Worm (Caenorhabditis elegans) whole organism, mixed stage, embryonic: Measurements from ENCODE around the gene K04G7.1.

ENCODE experiments used
- M03D4.4 ChIP-seq: sonication (generic microtip); optimal IDR thresholded peaks from 2 replicates; lab custom pipeline; 2017; ENCODE audit warnings: mild to moderate bottlenecking, missing genetic modification characterization, missing compliant biosample characterization
- bed-3 ChIP-seq: fragments of 200-800 bp; sonication (Bioruptor generic); optimal IDR thresholded peaks from 3 replicates; lab custom pipeline; 2018; ENCODE audit warnings: mild to moderate bottlenecking, missing genetic modification characterization, moderate library complexity, missing compliant biosample characterization
- blmp-1 ChIP-seq: fragments of 150-350 bp; optimal IDR thresholded peaks from 2 replicates; lab custom pipeline; 2014; ENCODE audit warnings: missing biosample characterization, missing genetic modification characterization
- ceh-39 ChIP-seq: fragments of 150-350 bp; optimal IDR thresholded peaks from 2 replicates; lab custom pipeline; 2014; ENCODE audit warnings: missing biosample characterization, missing genetic modification characterization
- ceh-83 ChIP-seq: fragments of 200-800 bp; sonication (Bioruptor generic); optimal IDR thresholded peaks from 2 replicates; lab custom pipeline; 2018; ENCODE audit warnings: mild to moderate bottlenecking, missing genetic modification characterization, missing compliant biosample characterization
- ces-1 ChIP-seq: fragments of 150-350 bp; optimal IDR thresholded peaks from 2 replicates; lab custom pipeline; 2014; ENCODE audit warnings: missing biosample characterization, missing genetic modification reagents, missing genetic modification characterization
- cnd-1 ChIP-seq: fragments of 200-800 bp; sonication (Bioruptor generic); optimal IDR thresholded peaks from 2 replicates; lab custom pipeline; 2018; ENCODE audit warnings: mild to moderate bottlenecking, missing genetic modification characterization, missing compliant biosample characterization
- drap-1 ChIP-seq: fragments of 200-800 bp; sonication (Bioruptor generic); optimal IDR thresholded peaks from 3 replicates; lab custom pipeline; 2018; ENCODE audit warnings: mild to moderate bottlenecking, missing genetic modification characterization, missing compliant biosample characterization
- elt-3 ChIP-seq: fragments of 150-350 bp; optimal IDR thresholded peaks from 2 replicates; lab custom pipeline; 2014; ENCODE audit warnings: missing biosample characterization, missing genetic modification characterization
- flh-1 ChIP-seq: fragments of 200-800 bp; sonication (Bioruptor generic); optimal IDR thresholded peaks from 2 replicates; lab custom pipeline; 2018; ENCODE audit warnings: mild to moderate bottlenecking, missing genetic modification characterization, moderate library complexity, missing compliant biosample characterization
- ham-2 ChIP-seq: fragments of 200-800 bp; sonication (Bioruptor generic); optimal IDR thresholded peaks from 2 replicates; lab custom pipeline; 2018; ENCODE audit warnings: mild to moderate bottlenecking, missing genetic modification characterization, missing compliant biosample characterization
- hlh-1 ChIP-seq: fragments of 150-350 bp; optimal IDR thresholded peaks from 2 replicates; lab custom pipeline; 2014; ENCODE audit warnings: missing biosample characterization, missing genetic modification reagents, missing genetic modification characterization
- lin-13 ChIP-seq: fragments of 150-350 bp; optimal IDR thresholded peaks from 2 replicates; lab custom pipeline; 2014; ENCODE audit warnings: missing biosample characterization, missing genetic modification characterization
- lin-32 ChIP-seq: fragments of 200-800 bp; sonication (Bioruptor generic); optimal IDR thresholded peaks from 2 replicates; lab custom pipeline; 2018; ENCODE audit warnings: mild to moderate bottlenecking, missing genetic modification characterization, missing compliant biosample characterization
- lsy-2 ChIP-seq: fragments of 150-350 bp; optimal IDR thresholded peaks from 2 replicates; lab custom pipeline; 2014; ENCODE audit warnings: missing biosample characterization, missing genetic modification characterization
- mep-1 ChIP-seq: fragments of 150-350 bp; optimal IDR thresholded peaks from 2 replicates; lab custom pipeline; 2017; ENCODE audit warnings: missing biosample characterization, missing genetic modification reagents, missing genetic modification characterization, inconsistent platforms
- mls-2 ChIP-seq: sonication (generic microtip); optimal IDR thresholded peaks from 2 replicates; lab custom pipeline; 2016; ENCODE audit warnings: mild to moderate bottlenecking, missing genetic modification characterization, moderate library complexity, missing compliant biosample characterization
- nhr-12 ChIP-seq: fragments of 150-350 bp; optimal IDR thresholded peaks from 2 replicates; lab custom pipeline; 2014; ENCODE audit warnings: missing biosample characterization, missing genetic modification characterization
- nhr-2 ChIP-seq: fragments of 150-350 bp; optimal IDR thresholded peaks from 2 replicates; lab custom pipeline; 2014; ENCODE audit warnings: missing biosample characterization, missing genetic modification characterization
- nhr-237 ChIP-seq: fragments of 150-350 bp; optimal IDR thresholded peaks from 2 replicates; lab custom pipeline; 2014; ENCODE audit warnings: missing biosample characterization, missing genetic modification characterization
- nhr-76 ChIP-seq: sonication (generic microtip); optimal IDR thresholded peaks from 2 replicates; lab custom pipeline; 2017; ENCODE audit warnings: missing biosample characterization, missing genetic modification characterization
- pha-4 ChIP-seq: fragments of 150-350 bp; optimal IDR thresholded peaks from 2 replicates; lab custom pipeline; 2018; ENCODE audit warnings: missing biosample characterization, missing genetic modification reagents, missing genetic modification characterization
- snpc-4 ChIP-seq: fragments of 150-350 bp; optimal IDR thresholded peaks from 2 replicates; lab custom pipeline; 2014; ENCODE audit warnings: missing biosample characterization, missing genetic modification characterization
- sptf-1 ChIP-seq: sonication (generic microtip); optimal IDR thresholded peaks from 2 replicates; lab custom pipeline; 2017; ENCODE audit warnings: mild to moderate bottlenecking, missing genetic modification characterization, moderate library complexity, missing compliant biosample characterization
- tbx-8 ChIP-seq: fragments of 200-800 bp; sonication (Bioruptor generic); optimal IDR thresholded peaks from 2 replicates; lab custom pipeline; 2018; ENCODE audit warnings: mild to moderate bottlenecking, missing genetic modification characterization, moderate library complexity, missing compliant biosample characterization
- unc-39 ChIP-seq: fragments of 150-350 bp; optimal IDR thresholded peaks from 2 replicates; lab custom pipeline; 2014; ENCODE audit warnings: missing biosample characterization, missing genetic modification characterization
- ztf-11 ChIP-seq: fragments of 150-350 bp; optimal IDR thresholded peaks from 2 replicates; lab custom pipeline; 2014; ENCODE audit warnings: missing biosample characterization, missing genetic modification characterization

The K04G7.1 gene

DNA sequence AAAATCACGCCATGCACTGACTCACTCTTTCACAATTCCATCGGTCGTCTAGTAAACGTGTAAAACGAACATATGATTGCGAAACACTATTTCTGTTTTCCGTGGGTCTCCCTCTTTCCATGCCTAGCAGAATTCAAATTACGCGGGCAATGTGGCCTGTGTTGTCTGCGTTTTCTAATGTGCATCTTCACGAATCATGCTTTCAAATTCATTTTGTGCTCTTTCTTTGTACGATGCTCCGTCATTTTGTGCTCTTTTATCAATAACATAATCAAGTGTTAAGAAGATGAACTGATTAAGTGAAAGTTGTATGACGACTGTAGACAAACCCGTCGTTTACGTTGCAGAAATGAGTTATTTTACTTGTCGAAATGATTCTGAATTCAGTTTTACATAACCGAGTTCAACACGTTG lies 3.3 kb downstream of the K04G7.1 start:
- TF ChIP-seq ces-1 (GFP tag; lab: Kevin White, UChicago) (peak; percentile 10), sptf-1 (tag; lab: Kevin White, UChicago) (no peak)

ce11 chrIII:7166664-7167567 lies 4.4 kb downstream of the K04G7.1 start:
- TF ChIP-seq flh-1 (GFP tag; lab: Kevin White, UChicago) = no peak
- TF ChIP-seq nhr-237 (tag; lab: Kevin White, UChicago) = peak; percentile 6
- TF ChIP-seq nhr-2 (tag; lab: Kevin White, UChicago) = no peak
- TF ChIP-seq pha-4 (tag; lab: Kevin White, UChicago) = no peak
- TF ChIP-seq drap-1 (GFP tag; lab: Kevin White, UChicago) = peak; percentile 11
- no peak for TF ChIP-seq ceh-39 (tag; lab: Kevin White, UChicago)
- TF ChIP-seq snpc-4 (tag; lab: Kevin White, UChicago) = no peak
- no peak for TF ChIP-seq tbx-8 (GFP tag; lab: Kevin White, UChicago)
- TF ChIP-seq mep-1 (tag; lab: Kevin White, UChicago) = no peak
- TF ChIP-seq M03D4.4 (tag; lab: Kevin White, UChicago) = no peak
- TF ChIP-seq mls-2 (tag; lab: Kevin White, UChicago) = no peak

- no peak for TF ChIP-seq flh-1 (GFP tag; lab: Kevin White, UChicago)
- TF ChIP-seq nhr-12 (tag; lab: Kevin White, UChicago) = no peak
- TF ChIP-seq elt-3 = no peak
- TF ChIP-seq cnd-1 (tag; lab: Kevin White, UChicago) = no peak
- no peak for TF ChIP-seq tbx-8 (GFP tag; lab: Kevin White, UChicago)
- TF ChIP-seq hlh-1 (tag; lab: Kevin White, UChicago) = no peak
- no peak for TF ChIP-seq ztf-11 (tag; lab: Kevin White, UChicago)
- TF ChIP-seq, all 35 proteins: peak for 0
These were observed 5.0 kb downstream of the K04G7.1 start, which contains the start of gene acs-4 for ce11 chrIII:7167568-7167937. TSS of gene acs-4 (plus strand) at chrIII:7167838.

- no peak for TF ChIP-seq M03D4.4 (tag; lab: Kevin White, UChicago)
- no peak for TF ChIP-seq mep-1 (tag; lab: Kevin White, UChicago)
- no peak for TF ChIP-seq ceh-39 (tag; lab: Kevin White, UChicago)
- TF ChIP-seq pha-4 (tag; lab: Kevin White, UChicago) = no peak
- TF ChIP-seq ztf-11 (tag; lab: Kevin White, UChicago) = no peak
- TF ChIP-seq nhr-76 (tag; lab: Kevin White, UChicago) = no peak
- TF ChIP-seq ceh-83 (GFP tag; lab: Kevin White, UChicago) = no peak
- no peak for TF ChIP-seq mls-2 (tag; lab: Kevin White, UChicago)
- no peak for TF ChIP-seq ham-2 (GFP tag; lab: Kevin White, UChicago)
- TF ChIP-seq blmp-1 (tag; lab: Kevin White, UChicago) = no peak
- no peak for TF ChIP-seq lin-32 (GFP tag; lab: Kevin White, UChicago)
- no peak for TF ChIP-seq nhr-2 (tag; lab: Kevin White, UChicago)
- no peak for TF ChIP-seq sptf-1 (tag; lab: Kevin White, UChicago)
- TF ChIP-seq snpc-4 (tag; lab: Kevin White, UChicago) = no peak
- TF ChIP-seq lin-13 (tag; lab: Kevin White, UChicago) = no peak
- no peak for TF ChIP-seq cnd-1 (tag; lab: Kevin White, UChicago)
- no peak for TF ChIP-seq tbx-8 (GFP tag; lab: Kevin White, UChicago)
- TF ChIP-seq unc-39 (tag; lab: Kevin White, UChicago) = no peak
- TF ChIP-seq bed-3 (GFP tag; lab: Kevin White, UChicago) = no peak
- no peak for TF ChIP-seq flh-1 (GFP tag; lab: Kevin White, UChicago)
These were observed 7.6 kb downstream of the K04G7.1 start for ce11 chrIII:7170090-7170489.

DNA sequence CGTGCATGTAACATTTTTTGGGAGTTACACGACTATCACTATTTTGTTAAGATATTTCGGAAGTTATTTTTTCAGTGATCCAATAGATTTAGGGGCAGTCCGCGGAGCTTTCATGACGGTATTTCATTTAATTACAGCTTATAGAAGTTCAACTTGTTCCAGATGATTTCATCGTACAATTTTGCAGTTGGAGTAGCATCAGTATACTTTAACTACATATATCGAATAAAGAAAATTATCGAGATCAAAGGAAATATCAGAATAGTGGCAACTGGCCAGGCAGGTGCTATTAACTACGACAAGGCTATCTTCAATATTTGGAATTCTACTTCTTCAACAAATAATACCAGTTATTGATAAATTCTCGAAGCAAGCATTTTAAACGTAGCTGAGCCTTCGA lies 16.0 kb downstream of the K04G7.1 start:
- no peak for TF ChIP-seq ztf-11 (tag; lab: Kevin White, UChicago)
- TF ChIP-seq drap-1 (GFP tag; lab: Kevin White, UChicago) = no peak
- TF ChIP-seq lin-13 (tag; lab: Kevin White, UChicago) = no peak
- TF ChIP-seq lsy-2 = no peak
- TF ChIP-seq mls-2 (tag; lab: Kevin White, UChicago) = no peak
- no peak for TF ChIP-seq nhr-2 (tag; lab: Kevin White, UChicago)
- TF ChIP-seq lin-32 (GFP tag; lab: Kevin White, UChicago) = no peak
- TF ChIP-seq blmp-1 (tag; lab: Kevin White, UChicago) = no peak
